Worm (Caenorhabditis elegans) whole organism, mixed stage, embryonic: ENCODE data around the gene nhr-44.

Source experiments
- M03D4.4 ChIP-seq: sonication (generic microtip); optimal IDR thresholded peaks from 2 replicates; lab custom pipeline; 2017; ENCODE audit warnings: mild to moderate bottlenecking, missing genetic modification characterization, missing compliant biosample characterization
- bed-3 ChIP-seq: fragments of 200-800 bp; sonication (Bioruptor generic); optimal IDR thresholded peaks from 3 replicates; lab custom pipeline; 2018; ENCODE audit warnings: mild to moderate bottlenecking, missing genetic modification characterization, moderate library complexity, missing compliant biosample characterization
- blmp-1 ChIP-seq: fragments of 150-350 bp; optimal IDR thresholded peaks from 2 replicates; lab custom pipeline; 2014; ENCODE audit warnings: missing biosample characterization, missing genetic modification characterization
- ceh-39 ChIP-seq: fragments of 150-350 bp; optimal IDR thresholded peaks from 2 replicates; lab custom pipeline; 2014; ENCODE audit warnings: missing biosample characterization, missing genetic modification characterization
- ceh-43 ChIP-seq: fragments of 200-800 bp; sonication (Bioruptor generic); optimal IDR thresholded peaks from 2 replicates; lab custom pipeline; 2018; ENCODE audit warnings: mild to moderate bottlenecking, missing genetic modification characterization, moderate library complexity, missing compliant biosample characterization
- ceh-83 ChIP-seq: fragments of 200-800 bp; sonication (Bioruptor generic); optimal IDR thresholded peaks from 2 replicates; lab custom pipeline; 2018; ENCODE audit warnings: mild to moderate bottlenecking, missing genetic modification characterization, missing compliant biosample characterization
- cnd-1 ChIP-seq: fragments of 200-800 bp; sonication (Bioruptor generic); optimal IDR thresholded peaks from 2 replicates; lab custom pipeline; 2018; ENCODE audit warnings: mild to moderate bottlenecking, missing genetic modification characterization, missing compliant biosample characterization
- elt-1 ChIP-seq: sonication (generic microtip); optimal IDR thresholded peaks from 2 replicates; lab custom pipeline; 2017; ENCODE audit warnings: missing genetic modification characterization, mild to moderate bottlenecking, missing compliant biosample characterization, antibody characterized with exemption, moderate library complexity, borderline replicate concordance; ENCODE audit not compliant: insufficient read depth
- flh-1 ChIP-seq: fragments of 200-800 bp; sonication (Bioruptor generic); optimal IDR thresholded peaks from 2 replicates; lab custom pipeline; 2018; ENCODE audit warnings: mild to moderate bottlenecking, missing genetic modification characterization, moderate library complexity, missing compliant biosample characterization
- ham-2 ChIP-seq: fragments of 200-800 bp; sonication (Bioruptor generic); optimal IDR thresholded peaks from 2 replicates; lab custom pipeline; 2018; ENCODE audit warnings: mild to moderate bottlenecking, missing genetic modification characterization, missing compliant biosample characterization
- hlh-1 ChIP-seq: fragments of 150-350 bp; optimal IDR thresholded peaks from 2 replicates; lab custom pipeline; 2014; ENCODE audit warnings: missing biosample characterization, missing genetic modification reagents, missing genetic modification characterization
- lin-13 ChIP-seq: fragments of 150-350 bp; optimal IDR thresholded peaks from 2 replicates; lab custom pipeline; 2014; ENCODE audit warnings: missing biosample characterization, missing genetic modification characterization
- lin-32 ChIP-seq: fragments of 200-800 bp; sonication (Bioruptor generic); optimal IDR thresholded peaks from 2 replicates; lab custom pipeline; 2018; ENCODE audit warnings: mild to moderate bottlenecking, missing genetic modification characterization, missing compliant biosample characterization
- lsy-2 ChIP-seq: fragments of 150-350 bp; optimal IDR thresholded peaks from 2 replicates; lab custom pipeline; 2014; ENCODE audit warnings: missing biosample characterization, missing genetic modification characterization
- mep-1 ChIP-seq: fragments of 150-350 bp; optimal IDR thresholded peaks from 2 replicates; lab custom pipeline; 2017; ENCODE audit warnings: missing biosample characterization, missing genetic modification reagents, missing genetic modification characterization, inconsistent platforms
- mls-2 ChIP-seq: sonication (generic microtip); optimal IDR thresholded peaks from 2 replicates; lab custom pipeline; 2016; ENCODE audit warnings: mild to moderate bottlenecking, missing genetic modification characterization, moderate library complexity, missing compliant biosample characterization
- nhr-12 ChIP-seq: fragments of 150-350 bp; optimal IDR thresholded peaks from 2 replicates; lab custom pipeline; 2014; ENCODE audit warnings: missing biosample characterization, missing genetic modification characterization
- nhr-2 ChIP-seq: fragments of 150-350 bp; optimal IDR thresholded peaks from 2 replicates; lab custom pipeline; 2014; ENCODE audit warnings: missing biosample characterization, missing genetic modification characterization
- nhr-237 ChIP-seq: fragments of 150-350 bp; optimal IDR thresholded peaks from 2 replicates; lab custom pipeline; 2014; ENCODE audit warnings: missing biosample characterization, missing genetic modification characterization
- nhr-28 ChIP-seq: fragments of 150-350 bp; optimal IDR thresholded peaks from 2 replicates; lab custom pipeline; 2014; ENCODE audit warnings: missing biosample characterization, missing genetic modification characterization
- nhr-76 ChIP-seq: sonication (generic microtip); optimal IDR thresholded peaks from 2 replicates; lab custom pipeline; 2017; ENCODE audit warnings: missing biosample characterization, missing genetic modification characterization
- pha-4 ChIP-seq: fragments of 150-350 bp; optimal IDR thresholded peaks from 2 replicates; lab custom pipeline; 2018; ENCODE audit warnings: missing biosample characterization, missing genetic modification reagents, missing genetic modification characterization
- sptf-1 ChIP-seq: sonication (generic microtip); optimal IDR thresholded peaks from 2 replicates; lab custom pipeline; 2017; ENCODE audit warnings: mild to moderate bottlenecking, missing genetic modification characterization, moderate library complexity, missing compliant biosample characterization
- tbx-8 ChIP-seq: fragments of 200-800 bp; sonication (Bioruptor generic); optimal IDR thresholded peaks from 2 replicates; lab custom pipeline; 2018; ENCODE audit warnings: mild to moderate bottlenecking, missing genetic modification characterization, moderate library complexity, missing compliant biosample characterization
- unc-120 ChIP-seq: sonication (generic microtip); optimal IDR thresholded peaks from 2 replicates; lab custom pipeline; 2017; ENCODE audit warnings: missing genetic modification characterization, missing compliant biosample characterization; ENCODE audit not compliant: poor library complexity, severe bottlenecking
- unc-39 ChIP-seq: fragments of 150-350 bp; optimal IDR thresholded peaks from 2 replicates; lab custom pipeline; 2014; ENCODE audit warnings: missing biosample characterization, missing genetic modification characterization
- unc-62 ChIP-seq: fragments of 150-350 bp; optimal IDR thresholded peaks from 2 replicates; lab custom pipeline; 2014; ENCODE audit warnings: missing biosample characterization, missing genetic modification reagents, missing genetic modification characterization
- ztf-11 ChIP-seq: fragments of 150-350 bp; optimal IDR thresholded peaks from 2 replicates; lab custom pipeline; 2014; ENCODE audit warnings: missing biosample characterization, missing genetic modification characterization

Gene nhr-44

DNA sequence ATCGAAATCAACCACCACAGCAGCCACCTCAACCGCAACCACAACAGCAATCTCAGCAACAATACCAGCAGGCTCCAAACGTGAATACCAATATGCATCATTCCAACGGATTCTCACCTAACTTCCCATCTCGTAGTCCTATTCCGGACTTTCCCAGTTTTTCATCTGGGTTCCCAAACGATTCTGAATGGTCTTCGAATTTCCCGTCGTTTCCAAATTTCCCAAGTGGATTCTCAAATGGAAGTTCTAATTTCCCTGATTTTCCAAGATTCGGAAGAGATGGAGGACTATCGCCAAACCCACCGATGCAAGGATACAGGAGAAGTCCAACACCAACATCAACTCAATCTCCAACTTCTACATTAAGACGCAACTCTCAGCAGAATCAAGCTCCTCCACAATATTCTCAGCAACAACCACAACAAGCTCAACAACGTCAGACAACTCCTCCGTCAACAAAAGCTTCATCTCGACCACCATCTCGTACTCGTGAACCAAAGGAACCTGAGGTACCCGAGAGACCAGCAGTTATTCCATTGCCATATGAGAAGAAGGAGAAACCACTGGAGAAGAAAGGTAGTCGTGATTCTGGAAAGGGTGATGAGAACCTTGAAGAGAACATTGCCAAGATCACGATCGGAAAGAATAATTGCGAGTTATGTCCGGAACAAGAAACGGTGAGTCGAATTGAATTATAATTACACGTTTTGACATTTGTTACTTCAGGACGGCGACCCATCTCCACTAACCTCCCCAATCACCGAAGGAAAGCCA, 26.2 kb downstream of the nhr-44 start:
- TF ChIP-seq nhr-28, result no peak
- no peak for TF ChIP-seq lsy-2
- no peak for TF ChIP-seq ceh-39 (tag; lab: Kevin White, UChicago)
- no peak for TF ChIP-seq cnd-1 (tag; lab: Kevin White, UChicago)
- no peak for TF ChIP-seq unc-120 (tag; lab: Kevin White, UChicago)
- TF ChIP-seq ceh-43 (GFP tag; lab: Kevin White, UChicago), result no peak
- no peak for TF ChIP-seq M03D4.4
- no peak for TF ChIP-seq nhr-2 (tag; lab: Kevin White, UChicago)
- no peak for TF ChIP-seq tbx-8 (GFP tag; lab: Kevin White, UChicago)
- no peak for TF ChIP-seq ham-2 (GFP tag; lab: Kevin White, UChicago)
- no peak for TF ChIP-seq ceh-83 (GFP tag; lab: Kevin White, UChicago)
- TF ChIP-seq blmp-1 (tag; lab: Kevin White, UChicago), result no peak
- no peak for TF ChIP-seq bed-3 (GFP tag; lab: Kevin White, UChicago)
- no peak for TF ChIP-seq nhr-76 (tag; lab: Kevin White, UChicago)
- no peak for TF ChIP-seq unc-39 (tag; lab: Kevin White, UChicago)
- TF ChIP-seq mls-2 (tag; lab: Kevin White, UChicago), result no peak
- no peak for TF ChIP-seq unc-62 (GFP tag; lab: Kevin White, UChicago)
- no peak for TF ChIP-seq nhr-237 (tag; lab: Kevin White, UChicago)

DNA sequence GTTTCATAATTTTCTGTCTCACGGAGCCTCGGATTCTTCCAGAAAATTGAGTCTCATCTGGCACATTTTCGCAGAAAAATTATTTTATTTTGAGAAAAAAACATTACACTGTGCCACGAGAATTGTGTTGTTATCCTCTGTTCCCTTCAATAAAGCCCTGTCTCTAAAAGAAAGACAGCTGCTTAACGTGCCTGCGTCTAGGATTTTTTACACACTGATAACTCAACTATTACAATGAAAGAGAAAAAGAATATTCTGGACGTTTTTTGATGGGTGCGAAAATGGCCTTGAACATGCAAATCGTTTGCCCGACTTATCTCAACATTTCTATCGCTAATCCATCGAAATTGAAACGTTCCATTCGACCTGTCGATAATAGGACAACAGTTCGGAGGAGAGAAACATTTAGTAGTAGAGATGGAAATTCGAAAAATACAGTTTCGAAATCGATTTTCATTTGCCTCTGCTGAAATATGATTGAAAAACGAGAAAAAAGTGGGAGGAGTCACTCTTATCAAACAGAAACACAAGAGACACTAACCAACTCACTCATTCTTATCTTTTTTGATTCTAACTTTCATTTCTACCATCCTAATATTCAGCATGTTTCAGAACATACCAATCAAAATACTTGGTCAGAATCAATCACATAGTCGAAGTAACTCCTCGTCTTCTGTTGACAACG, 27.0 kb downstream of the nhr-44 start:
- TF ChIP-seq ceh-83 (GFP tag; lab: Kevin White, UChicago) (no peak), unc-62 (GFP tag; lab: Kevin White, UChicago) (peak; percentile 77), lin-13 (tag; lab: Kevin White, UChicago) (no peak), unc-120 (tag; lab: Kevin White, UChicago) (peak; percentile 4), nhr-12 (tag; lab: Kevin White, UChicago) (no peak), blmp-1 (tag; lab: Kevin White, UChicago) (no peak), hlh-1 (tag; lab: Kevin White, UChicago) (peak; percentile 92), pha-4 (tag; lab: Kevin White, UChicago) (no peak), bed-3 (GFP tag; lab: Kevin White, UChicago) (no peak), lin-32 (GFP tag; lab: Kevin White, UChicago) (no peak)

- TF ChIP-seq unc-120 (tag; lab: Kevin White, UChicago), result peak; percentile 64
- peak; percentile 49 for TF ChIP-seq elt-1
- TF ChIP-seq ceh-43 (GFP tag; lab: Kevin White, UChicago), result no peak
- peak; percentile 77 for TF ChIP-seq ham-2 (GFP tag; lab: Kevin White, UChicago)
- peak; percentile 35 for TF ChIP-seq sptf-1 (tag; lab: Kevin White, UChicago)
- peak; percentile 14 for TF ChIP-seq blmp-1 (tag; lab: Kevin White, UChicago)
- TF ChIP-seq ceh-39 (tag; lab: Kevin White, UChicago), result no peak
- no peak for TF ChIP-seq ztf-11 (tag; lab: Kevin White, UChicago)
- no peak for TF ChIP-seq mep-1 (tag; lab: Kevin White, UChicago)
- TF ChIP-seq pha-4 (tag; lab: Kevin White, UChicago), result peak; percentile 21
- peak; percentile 17 for TF ChIP-seq nhr-237 (tag; lab: Kevin White, UChicago)
- TF ChIP-seq unc-62 (GFP tag; lab: Kevin White, UChicago), result peak; percentile 59
These were observed 27.7 kb downstream of the nhr-44 start, which contains the start of gene unc-23 for ce11 chrV:8936184-8936589. Gene unc-23, plus strand, starts transcription at chrV:8936359.

ce11 chrV:8935104-8935503, 28.8 kb downstream of the nhr-44 start:
- TF ChIP-seq hlh-1 (tag; lab: Kevin White, UChicago) (no peak), sptf-1 (tag; lab: Kevin White, UChicago) (no peak), unc-39 (tag; lab: Kevin White, UChicago) (no peak), nhr-12 (tag; lab: Kevin White, UChicago) (no peak), flh-1 (no peak), M03D4.4 (no peak), ceh-83 (GFP tag; lab: Kevin White, UChicago) (no peak), lin-32 (GFP tag; lab: Kevin White, UChicago) (no peak), lin-13 (tag; lab: Kevin White, UChicago) (no peak), nhr-28 (no peak), nhr-237 (tag; lab: Kevin White, UChicago) (no peak), mep-1 (tag; lab: Kevin White, UChicago) (no peak), lsy-2 (no peak)
